Fruit fly (Drosophila melanogaster): ENCODE data around the gene CG5013.

- TF ChIP-seq CG17806 (tag; optimal IDR thresholded peaks at IDR 0.05) (no peak), gl (tag; optimal IDR thresholded peaks at IDR 0.05) (no peak), CG13204 (GFP tag; optimal IDR thresholded peaks at IDR 0.05) (no peak), CG34367 (tag; optimal IDR thresholded peaks at IDR 0.05) (no peak), Pif1A (GFP tag; optimal IDR thresholded peaks at IDR 0.05) (peak; percentile 23), D1 (tag; optimal IDR thresholded peaks at IDR 0.05) (no peak), CG15710 (tag; optimal IDR thresholded peaks at IDR 0.05) (no peak), CG4496 (GFP tag; IDR thresholded peaks at IDR 0.05) (no peak; the same call in 1 of the 3 replicates)
Observed at dm6 chr3R:16072581-16072908, 23.1 kb downstream of the CG5013 start.

Measured in whole organism, pupa.